Worm (Caenorhabditis elegans) whole organism, late embryonic: ENCODE measurements around the gene T01G5.7.

Source experiments
- C08G9.2 ChIP-seq: sonication (generic microtip); optimal IDR thresholded peaks from 2 replicates; lab custom pipeline; 2016; ENCODE audit warnings: mild to moderate bottlenecking, missing genetic modification characterization, moderate library complexity, missing compliant biosample characterization
- F13H6.1 ChIP-seq: sonication (generic microtip); optimal IDR thresholded peaks from 2 replicates; lab custom pipeline; 2016; ENCODE audit warnings: missing genetic modification characterization, missing compliant biosample characterization
- K02D7.2 ChIP-seq: sonication (generic microtip); optimal IDR thresholded peaks from 2 replicates; lab custom pipeline; 2017; ENCODE audit warnings: mild to moderate bottlenecking, missing genetic modification characterization, missing compliant biosample characterization
- T23F11.4 ChIP-seq: fragments of 200-800 bp; sonication (Bioruptor generic); optimal IDR thresholded peaks from 2 replicates; lab custom pipeline; 2018; ENCODE audit warnings: mild to moderate bottlenecking, missing genetic modification characterization, missing compliant biosample characterization
- Y22D7AL.16 ChIP-seq: sonication (generic microtip); optimal IDR thresholded peaks from 2 replicates; lab custom pipeline; 2016; ENCODE audit warnings: missing genetic modification characterization, missing compliant biosample characterization
- ceh-14 ChIP-seq: sonication (generic microtip); optimal IDR thresholded peaks from 2 replicates; lab custom pipeline; 2016; ENCODE audit warnings: missing genotype, missing genetic modification characterization, missing compliant biosample characterization
- ceh-2 ChIP-seq: sonication (generic microtip); optimal IDR thresholded peaks from 2 replicates; lab custom pipeline; 2016; ENCODE audit warnings: missing genotype, missing genetic modification characterization, missing compliant biosample characterization
- ceh-24 ChIP-seq: sonication (generic microtip); optimal IDR thresholded peaks from 2 replicates; lab custom pipeline; 2016; ENCODE audit warnings: mild to moderate bottlenecking, missing genetic modification characterization, missing compliant biosample characterization
- ceh-31 ChIP-seq: sonication (generic microtip); optimal IDR thresholded peaks from 2 replicates; lab custom pipeline; 2016; ENCODE audit warnings: missing genetic modification characterization, missing compliant biosample characterization
- ceh-45 ChIP-seq: fragments of 200-800 bp; sonication (Bioruptor generic); IDR thresholded peaks from 2 replicates; pipeline ENCODE4 v1.3.6; 2022; ENCODE audit warnings: missing genetic modification reagents, missing genetic modification characterization, missing compliant biosample characterization
- ceh-48 ChIP-seq: sonication (generic microtip); optimal IDR thresholded peaks from 2 replicates; lab custom pipeline; 2016; ENCODE audit warnings: missing genetic modification characterization, inconsistent platforms, missing compliant biosample characterization
- ceh-6 ChIP-seq: fragments of 200-800 bp; sonication (Bioruptor generic); optimal IDR thresholded peaks from 2 replicates; lab custom pipeline; 2018; ENCODE audit warnings: mild to moderate bottlenecking, missing genetic modification characterization, missing compliant biosample characterization
- ceh-9 ChIP-seq: sonication (generic microtip); optimal IDR thresholded peaks from 2 replicates; lab custom pipeline; 2016; ENCODE audit warnings: mild to moderate bottlenecking, missing genetic modification characterization, inconsistent platforms, missing compliant biosample characterization
- che-1 ChIP-seq: sonication (generic microtip); optimal IDR thresholded peaks from 2 replicates; lab custom pipeline; 2016; ENCODE audit warnings: mild to moderate bottlenecking, missing genetic modification characterization, missing compliant biosample characterization
- eyg-1 ChIP-seq: sonication (generic microtip); optimal IDR thresholded peaks from 2 replicates; lab custom pipeline; 2016; ENCODE audit warnings: missing genotype, missing genetic modification characterization, missing compliant biosample characterization
- fax-1 ChIP-seq: sonication (generic microtip); optimal IDR thresholded peaks from 2 replicates; lab custom pipeline; 2016; ENCODE audit warnings: missing genotype, missing genetic modification characterization, missing compliant biosample characterization
- fkh-10 ChIP-seq: fragments of 150-350 bp; optimal IDR thresholded peaks from 2 replicates; lab custom pipeline; 2014; ENCODE audit warnings: missing biosample characterization, missing genetic modification reagents, missing genetic modification characterization
- fkh-6 ChIP-seq: sonication (generic microtip); optimal IDR thresholded peaks from 2 replicates; lab custom pipeline; 2016; ENCODE audit warnings: missing genetic modification characterization, missing compliant biosample characterization
- gmeb-2 ChIP-seq: sonication (generic microtip); optimal IDR thresholded peaks from 2 replicates; lab custom pipeline; 2016; ENCODE audit warnings: missing genetic modification characterization, inconsistent platforms, missing compliant biosample characterization
- hlh-13 ChIP-seq: fragments of 200-800 bp; sonication (Bioruptor generic); optimal IDR thresholded peaks from 2 replicates; lab custom pipeline; 2018; ENCODE audit warnings: mild to moderate bottlenecking, missing genetic modification characterization, missing compliant biosample characterization
- hlh-15 ChIP-seq: sonication (generic microtip); optimal IDR thresholded peaks from 2 replicates; lab custom pipeline; 2016; ENCODE audit warnings: missing genetic modification characterization, missing compliant biosample characterization
- hlh-6 ChIP-seq: sonication (generic microtip); optimal IDR thresholded peaks from 2 replicates; lab custom pipeline; 2016; ENCODE audit warnings: missing genotype, missing genetic modification characterization, missing compliant biosample characterization
- hlh-8 ChIP-seq: sonication (generic microtip); optimal IDR thresholded peaks from 2 replicates; lab custom pipeline; 2016; ENCODE audit warnings: missing genotype, missing genetic modification characterization, missing compliant biosample characterization
- lim-6 ChIP-seq: sonication (generic microtip); optimal IDR thresholded peaks from 2 replicates; lab custom pipeline; 2016; ENCODE audit warnings: missing genetic modification characterization, missing compliant biosample characterization
- lin-11 ChIP-seq: fragments of 200-800 bp; sonication (Bioruptor generic); optimal IDR thresholded peaks from 2 replicates; lab custom pipeline; 2018; ENCODE audit warnings: mild to moderate bottlenecking, missing genetic modification characterization, missing compliant biosample characterization
- nfya-1 ChIP-seq: sonication (generic microtip); optimal IDR thresholded peaks from 2 replicates; lab custom pipeline; 2017; ENCODE audit warnings: missing genetic modification characterization, mild to moderate bottlenecking, missing compliant biosample characterization, antibody characterized with exemption, moderate library complexity
- odd-2 ChIP-seq: sonication (generic microtip); optimal IDR thresholded peaks from 2 replicates; lab custom pipeline; 2017; ENCODE audit warnings: antibody characterized with exemption, mild to moderate bottlenecking, missing genetic modification characterization, missing compliant biosample characterization
- pha-4 ChIP-seq: fragments of 150-350 bp; optimal IDR thresholded peaks from 2 replicates; lab custom pipeline; 2018; ENCODE audit warnings: missing biosample characterization, missing genetic modification reagents, missing genetic modification characterization
- pros-1 ChIP-seq: fragments of 150-350 bp; optimal IDR thresholded peaks from 2 replicates; lab custom pipeline; 2014; ENCODE audit warnings: missing biosample characterization, missing genetic modification reagents, missing genetic modification characterization
- sdc-2 ChIP-seq: sonication (generic microtip); optimal IDR thresholded peaks from 2 replicates; lab custom pipeline; 2016; ENCODE audit warnings: missing genotype, missing genetic modification characterization, missing compliant biosample characterization
- sox-2 ChIP-seq: fragments of 200-800 bp; sonication (Bioruptor generic); IDR thresholded peaks from 2 replicates; pipeline ENCODE4 v1.3.6; 2022; ENCODE audit warnings: missing genetic modification reagents, missing genetic modification characterization, missing compliant biosample characterization
- syd-9 ChIP-seq: sonication (generic microtip); optimal IDR thresholded peaks from 2 replicates; lab custom pipeline; 2016; ENCODE audit warnings: mild to moderate bottlenecking, missing genetic modification characterization, moderate library complexity, missing compliant biosample characterization
- ttx-3 ChIP-seq: sonication (generic microtip); optimal IDR thresholded peaks from 2 replicates; lab custom pipeline; 2016; ENCODE audit warnings: missing genetic modification reagents, missing genetic modification characterization, missing compliant biosample characterization
- unc-3 ChIP-seq, 2 experiments: fragments of 200-800 bp in 1 of 2; sonication (Bioruptor generic) in 1 of 2; sonication (generic microtip) in 1 of 2; conservative IDR thresholded peaks in 1 of 2; optimal IDR thresholded peaks in 1 of 2; 2 replicates each; pipeline versions ENCODE4 v1.3.6 to Lab custom; 2016 to 2022; ENCODE audit warnings: missing compliant biosample characterization in 2 of 2, missing genetic modification characterization in 2 of 2, missing genetic modification reagents in 1 of 2
- unc-42 ChIP-seq: sonication (generic microtip); optimal IDR thresholded peaks from 2 replicates; lab custom pipeline; 2016; ENCODE audit warnings: missing genotype, missing genetic modification characterization, missing compliant biosample characterization
- unc-55 ChIP-seq: sonication (generic microtip); optimal IDR thresholded peaks from 2 replicates; lab custom pipeline; 2017; ENCODE audit warnings: missing biosample characterization, missing genetic modification reagents, missing genetic modification characterization
- zip-5 ChIP-seq: sonication (generic microtip); optimal IDR thresholded peaks from 2 replicates; lab custom pipeline; 2016; ENCODE audit warnings: missing genetic modification characterization, missing compliant biosample characterization

The T01G5.7 gene

ce11 chrV:15088613-15089012 is 23.1 kb upstream of the T01G5.7 start, which contains the start of gene C01G10.18:
Gene C01G10.18, minus strand, starts transcription at chrV:15088713.
- TF ChIP-seq ceh-45 (GFP tag; lab: Robert Waterston, UW) (no peak), sox-2 (GFP tag; lab: Robert Waterston, UW) (no peak), unc-55 (GFP tag; lab: Kevin White, UChicago) (no peak), che-1 (tag; lab: Kevin White, UChicago) (no peak), ceh-9 (tag; lab: Kevin White, UChicago) (no peak), hlh-8 (tag; lab: Kevin White, UChicago) (no peak), T23F11.4 (GFP tag; lab: Kevin White, UChicago) (no peak), nfya-1 (tag; lab: Kevin White, UChicago) (no peak), pros-1 (tag; lab: Kevin White, UChicago) (no peak), ceh-24 (tag; lab: Kevin White, UChicago) (no peak), zip-5 (no peak), lim-6 (tag; lab: Kevin White, UChicago) (no peak), odd-2 (tag; lab: Kevin White, UChicago) (no peak), syd-9 (tag; lab: Kevin White, UChicago) (no peak), unc-3 (GFP tag; conservative IDR thresholded peaks at IDR 0.05; lab: Robert Waterston, UW) (no peak), unc-3 (tag; optimal IDR thresholded peaks at IDR 0.05; lab: Kevin White, UChicago) (no peak), ceh-48 (tag; lab: Kevin White, UChicago) (no peak), sdc-2 (tag; lab: Kevin White, UChicago) (no peak)

- TF ChIP-seq unc-42 (tag; lab: Kevin White, UChicago): no peak
- TF ChIP-seq, all 69 proteins: peak for 0
These were observed 22.3 kb upstream of the T01G5.7 start, which contains the start of the genes C01G10.5 and C01G10.4 for ce11 chrV:15089438-15089837. Gene C01G10.5, minus strand, starts transcription at chrV:15089538. Gene C01G10.4, plus strand, starts transcription at chrV:15089740.

- TF ChIP-seq ceh-2 (no peak), hlh-15 (tag; lab: Kevin White, UChicago) (no peak), ceh-45 (GFP tag; lab: Robert Waterston, UW) (no peak), ceh-9 (tag; lab: Kevin White, UChicago) (no peak), fkh-6 (no peak), ceh-6 (no peak), fkh-10 (GFP tag; lab: Kevin White, UChicago) (no peak), sox-2 (GFP tag; lab: Robert Waterston, UW) (no peak), pros-1 (tag; lab: Kevin White, UChicago) (no peak), pha-4 (no peak), hlh-6 (tag; lab: Kevin White, UChicago) (no peak), unc-42 (tag; lab: Kevin White, UChicago) (no peak), sdc-2 (tag; lab: Kevin White, UChicago) (no peak), lin-11 (tag; lab: Kevin White, UChicago) (no peak), hlh-13 (GFP tag; lab: Kevin White, UChicago) (no peak), ceh-24 (tag; lab: Kevin White, UChicago) (no peak), K02D7.2 (tag; lab: Kevin White, UChicago) (no peak)
These were observed 21.3 kb upstream of the T01G5.7 start, which contains the start of gene C01G10.17 for ce11 chrV:15090457-15090856. Gene C01G10.17, plus strand, starts transcription at chrV:15090757.

DNA sequence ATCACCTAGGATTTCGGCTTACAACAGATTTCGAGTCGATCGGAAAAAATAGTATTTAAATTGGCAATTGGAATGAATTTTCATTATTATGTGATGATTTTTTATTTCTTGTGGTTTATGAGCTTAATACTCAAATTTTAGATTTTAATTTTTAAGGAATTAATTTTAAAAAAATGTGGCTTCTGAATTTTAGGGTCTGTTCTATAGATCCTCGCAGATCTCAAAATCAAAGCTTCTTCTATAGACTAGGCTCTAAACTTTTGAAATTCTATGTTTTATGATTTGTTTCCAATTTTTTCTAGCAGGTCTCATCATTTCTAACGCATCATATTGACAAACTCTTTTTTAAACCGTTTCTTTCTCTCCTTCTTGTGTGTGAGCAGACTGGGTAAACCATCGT is 19.1 kb upstream of the T01G5.7 start, which contains the start of gene txt-12:
txt-12 (plus strand) TSS at position 301 of the 400 bp plus-strand sequence.
- no peak for TF ChIP-seq ceh-2
- no peak for TF ChIP-seq che-1 (tag; lab: Kevin White, UChicago)
- no peak for TF ChIP-seq eyg-1 (tag; lab: Kevin White, UChicago)
- no peak for TF ChIP-seq ceh-31 (tag; lab: Kevin White, UChicago)
- no peak for TF ChIP-seq ttx-3 (tag; lab: Kevin White, UChicago)
- no peak for TF ChIP-seq gmeb-2 (tag; lab: Kevin White, UChicago)
- TF ChIP-seq fax-1 (tag; lab: Kevin White, UChicago): no peak
- TF ChIP-seq T23F11.4 (GFP tag; lab: Kevin White, UChicago): no peak
- no peak for TF ChIP-seq Y22D7AL.16 (tag; lab: Kevin White, UChicago)
- TF ChIP-seq C08G9.2: no peak
- TF ChIP-seq syd-9 (tag; lab: Kevin White, UChicago): no peak
- TF ChIP-seq sox-2 (GFP tag; lab: Robert Waterston, UW): no peak
- no peak for TF ChIP-seq hlh-6 (tag; lab: Kevin White, UChicago)
- TF ChIP-seq ceh-14 (tag; lab: Kevin White, UChicago): no peak
- no peak for TF ChIP-seq F13H6.1 (tag; lab: Kevin White, UChicago)
- TF ChIP-seq, all 69 proteins: peak for 0
